Worm (Caenorhabditis elegans): ENCODE measurements around the gene hum-5.

- TF ChIP-seq hmg-4 (GFP tag; optimal IDR thresholded peaks at IDR 0.05): no peak
- no peak for TF ChIP-seq ama-1 (optimal IDR thresholded peaks at IDR 0.05)
- TF ChIP-seq ets-7 (tag; optimal IDR thresholded peaks at IDR 0.05): no peak
- TF ChIP-seq sea-1 (GFP tag; conservative IDR thresholded peaks at IDR 0.05): no peak
- no peak for TF ChIP-seq flt-1 (GFP tag; IDR thresholded peaks at IDR 0.05)
- no peak for TF ChIP-seq aly-1 (tag; optimal IDR thresholded peaks at IDR 0.05)
- no peak for TF ChIP-seq ceh-13 (GFP tag; optimal IDR thresholded peaks at IDR 0.05)
Observed at ce11 chrIII:4083429-4083828, 46.8 kb upstream of the hum-5 start.

Measured in whole organism, early embryonic.